Fruit fly (Drosophila melanogaster) whole organism, pupa: Measurements from ENCODE around the gene Nle.

Experiments
- CG10348 ChIP-seq: fragments of 200-800 bp; sonication (Bioruptor generic); IDR thresholded peaks from 2 replicates; pipeline ENCODE4 v1.3.6; 2022; ENCODE audit warnings: missing biosample characterization, missing genetic modification characterization
- CG12605 ChIP-seq: fragments of 200-800 bp; sonication (Bioruptor generic); IDR thresholded peaks from 2 replicates; pipeline ENCODE4 v1.3.6; 2022; ENCODE audit warnings: missing biosample characterization, missing genetic modification characterization
- CG13204 ChIP-seq: fragments of 200-800 bp; sonication (Bioruptor generic); optimal IDR thresholded peaks from 2 replicates; lab custom pipeline; 2018; ENCODE audit warnings: missing biosample characterization, mild to moderate bottlenecking, missing genetic modification characterization, moderate library complexity
- CG14655 ChIP-seq: fragments of 200-800 bp; sonication (Bioruptor generic); optimal IDR thresholded peaks from 3 replicates; lab custom pipeline; 2017; ENCODE audit warnings: mild to moderate bottlenecking, missing biosample characterization, missing genetic modification reagents, missing genetic modification characterization
- CG15710 ChIP-seq: fragments of 200-800 bp; sonication (Bioruptor generic); optimal IDR thresholded peaks from 2 replicates; lab custom pipeline; 2018; ENCODE audit warnings: missing biosample characterization, mild to moderate bottlenecking, missing genetic modification characterization, moderate library complexity
- CG17806 ChIP-seq: fragments of 200-800 bp; sonication (Bioruptor generic); optimal IDR thresholded peaks from 2 replicates; lab custom pipeline; 2018; ENCODE audit warnings: missing biosample characterization, mild to moderate bottlenecking, missing genetic modification characterization, moderate library complexity
- CG32121 ChIP-seq: fragments of 200-800 bp; sonication (Bioruptor generic); IDR thresholded peaks from 2 replicates; pipeline ENCODE4 v1.3.6; 2022; ENCODE audit warnings: missing biosample characterization, missing genetic modification characterization
- CG34367 ChIP-seq: fragments of 200-800 bp; sonication (Bioruptor generic); optimal IDR thresholded peaks from 2 replicates; lab custom pipeline; 2018; ENCODE audit warnings: missing biosample characterization, mild to moderate bottlenecking, missing genetic modification characterization
- CG4496 ChIP-seq: fragments of 200-800 bp; sonication (Bioruptor generic); IDR thresholded peaks from 3 replicates; pipeline ENCODE4 v1.3.6; 2022; ENCODE audit warnings: missing biosample characterization, missing genetic modification characterization
- CG8159 ChIP-seq: fragments of 200-800 bp; sonication (Bioruptor generic); optimal IDR thresholded peaks from 3 replicates; lab custom pipeline; 2018; ENCODE audit warnings: missing biosample characterization, mild to moderate bottlenecking, missing genetic modification characterization, moderate library complexity
- CG8301 ChIP-seq: fragments of 200-800 bp; sonication (Bioruptor generic); optimal IDR thresholded peaks from 2 replicates; lab custom pipeline; 2018; ENCODE audit warnings: missing biosample characterization, mild to moderate bottlenecking, missing genetic modification characterization
- CG9948 ChIP-seq: fragments of 200-800 bp; sonication (Bioruptor generic); optimal IDR thresholded peaks from 2 replicates; lab custom pipeline; 2018; ENCODE audit warnings: missing biosample characterization, mild to moderate bottlenecking, missing genetic modification characterization, moderate library complexity
- D1 ChIP-seq: fragments of 200-800 bp; sonication (Bioruptor generic); optimal IDR thresholded peaks from 2 replicates; lab custom pipeline; 2018; ENCODE audit warnings: missing biosample characterization, mild to moderate bottlenecking, missing genetic modification characterization, moderate library complexity
- EcR ChIP-seq: fragments of 200-800 bp; sonication (Bioruptor generic); optimal IDR thresholded peaks from 3 replicates; lab custom pipeline; 2019; ENCODE audit warnings: missing biosample characterization, missing genetic modification characterization, mild to moderate bottlenecking, moderate library complexity, missing genetic modification reagents
- Ets98B ChIP-seq: fragments of 200-800 bp; sonication (Bioruptor generic); IDR thresholded peaks from 2 replicates; pipeline ENCODE4 v1.3.6; 2022; ENCODE audit warnings: missing biosample characterization, missing genetic modification characterization
- Pif1A ChIP-seq: fragments of 200-800 bp; sonication (Bioruptor generic); optimal IDR thresholded peaks from 3 replicates; lab custom pipeline; 2016; ENCODE audit warnings: missing biosample characterization, missing genetic modification characterization
- Pif1B ChIP-seq: fragments of 200-800 bp; sonication (Bioruptor generic); optimal IDR thresholded peaks from 3 replicates; lab custom pipeline; 2016; ENCODE audit warnings: missing biosample characterization, missing genetic modification characterization
- Snoo ChIP-seq: fragments of 200-800 bp; sonication (Bioruptor generic); optimal IDR thresholded peaks from 3 replicates; lab custom pipeline; 2017; ENCODE audit warnings: missing biosample characterization, mild to moderate bottlenecking, missing genetic modification characterization, inconsistent platforms
- fd96Ca ChIP-seq: fragments of 200-800 bp; sonication (Bioruptor generic); IDR thresholded peaks from 3 replicates; pipeline ENCODE4 v1.3.6; 2022; ENCODE audit warnings: missing biosample characterization, missing genetic modification characterization
- gl ChIP-seq: fragments of 200-800 bp; sonication (Bioruptor generic); optimal IDR thresholded peaks from 2 replicates; lab custom pipeline; 2018; ENCODE audit warnings: missing biosample characterization, mild to moderate bottlenecking, missing genetic modification characterization
- rn ChIP-seq: fragments of 200-800 bp; sonication (Bioruptor generic); IDR thresholded peaks from 2 replicates; pipeline ENCODE4 v1.3.6; 2022; ENCODE audit warnings: missing biosample characterization, missing genetic modification characterization

Nle gene

dm6 chr2L:524515-524920 is 43.4 kb downstream of the Nle start:
- TF ChIP-seq D1 (tag; lab: Kevin White, UChicago) (no peak), rn (GFP tag; lab: Robert Waterston, UW) (no peak), CG14655 (GFP tag; lab: Kevin White, UChicago) (peak; percentile 37), CG34367 (tag; lab: Kevin White, UChicago) (no peak), Pif1B (GFP tag; lab: Kevin White, UChicago) (peak; percentile 12), EcR (GFP tag; lab: Kevin White, UChicago) (peak; percentile 82), CG17806 (tag; lab: Kevin White, UChicago) (peak; percentile 14), fd96Ca (peak; percentile 55; the same call in 2 of the 3 replicates), CG10348 (GFP tag; lab: Robert Waterston, UW) (no peak), CG8159 (tag; lab: Kevin White, UChicago) (peak; percentile 28), CG9948 (tag; lab: Kevin White, UChicago) (no peak), CG8301 (tag; lab: Kevin White, UChicago) (peak; percentile 16), CG15710 (no peak), gl (peak; percentile 65), CG4496 (GFP tag; lab: Robert Waterston, UW) (peak; percentile 64), Snoo (peak; percentile 12), CG12605 (peak; percentile 42; the same call in 1 of the 2 replicates), Ets98B (no peak), CG32121 (GFP tag; lab: Robert Waterston, UW) (no peak), Pif1A (GFP tag; lab: Kevin White, UChicago) (peak; percentile 38), CG13204 (GFP tag; lab: Kevin White, UChicago) (peak; percentile 88)

- TF ChIP-seq gl (no peak), CG12605 (0 out of 2 replicates have a peak, but pooled peaks have one; percentile 23), Snoo (peak; percentile 1), EcR (GFP tag; lab: Kevin White, UChicago) (peak; percentile 34), CG4496 (GFP tag; lab: Robert Waterston, UW) (peak; percentile 68; the same call in 2 of the 3 replicates), CG13204 (GFP tag; lab: Kevin White, UChicago) (peak; percentile 91), CG32121 (GFP tag; lab: Robert Waterston, UW) (peak; percentile 39; the same call in 1 of the 2 replicates), Pif1B (GFP tag; lab: Kevin White, UChicago) (peak; percentile 10), Ets98B (peak; percentile 41), D1 (tag; lab: Kevin White, UChicago) (no peak), Pif1A (GFP tag; lab: Kevin White, UChicago) (peak; percentile 42)
These were observed 44.6 kb downstream of the Nle start for dm6 chr2L:523165-523835.

dm6 chr2L:522752-523151 is 45.2 kb downstream of the Nle start:
- peak; percentile 66 for TF ChIP-seq CG17806 (tag; lab: Kevin White, UChicago)
- peak; percentile 72 for TF ChIP-seq CG14655 (GFP tag; lab: Kevin White, UChicago)
- 0 out of 2 replicates have a peak, but pooled peaks have one; percentile 14 for TF ChIP-seq CG32121 (GFP tag; lab: Robert Waterston, UW)
- peak; percentile 42; the same call in 1 of the 2 replicates for TF ChIP-seq CG12605
- TF ChIP-seq Ets98B: 0 out of 2 replicates have a peak, but pooled peaks have one; percentile 5
- TF ChIP-seq gl: no peak
- no peak for TF ChIP-seq rn (GFP tag; lab: Robert Waterston, UW)
- TF ChIP-seq CG8159 (tag; lab: Kevin White, UChicago): peak; percentile 63
- peak; percentile 46 for TF ChIP-seq CG34367 (tag; lab: Kevin White, UChicago)
- no peak for TF ChIP-seq CG4496 (GFP tag; lab: Robert Waterston, UW)
- peak; percentile 43 for TF ChIP-seq Snoo
- peak; percentile 55 for TF ChIP-seq CG9948 (tag; lab: Kevin White, UChicago)
- no peak for TF ChIP-seq CG13204 (GFP tag; lab: Kevin White, UChicago)
- TF ChIP-seq CG8301 (tag; lab: Kevin White, UChicago): peak; percentile 57
- TF ChIP-seq CG15710: peak; percentile 48
- peak; percentile 33 for TF ChIP-seq Pif1A (GFP tag; lab: Kevin White, UChicago)
- peak; percentile 51 for TF ChIP-seq Pif1B (GFP tag; lab: Kevin White, UChicago)
- TF ChIP-seq CG10348 (GFP tag; lab: Robert Waterston, UW): no peak

dm6 chr2L:521940-522632 is 45.8 kb downstream of the Nle start:
- TF ChIP-seq CG34367 (tag; lab: Kevin White, UChicago) (no peak), CG8301 (tag; lab: Kevin White, UChicago) (peak; percentile 33), CG32121 (GFP tag; lab: Robert Waterston, UW) (0 out of 2 replicates have a peak, but pooled peaks have one; percentile 32), CG17806 (tag; lab: Kevin White, UChicago) (peak; percentile 31), CG14655 (GFP tag; lab: Kevin White, UChicago) (peak; percentile 33), rn (GFP tag; lab: Robert Waterston, UW) (no peak), CG4496 (GFP tag; lab: Robert Waterston, UW) (peak; percentile 70), fd96Ca (peak; percentile 47; the same call in 1 of the 3 replicates), D1 (tag; lab: Kevin White, UChicago) (no peak), CG9948 (tag; lab: Kevin White, UChicago) (peak; percentile 26), Ets98B (peak; percentile 26), CG8159 (tag; lab: Kevin White, UChicago) (peak; percentile 2), CG10348 (GFP tag; lab: Robert Waterston, UW) (no peak)
